Worm (Caenorhabditis elegans): ENCODE results near the gene puf-5.

ce11 chrII:8621883-8622282 is 46.5 kb downstream of the puf-5 start, which contains the start of gene T22C8.3:
- TF ChIP-seq fos-1 (tag; optimal IDR thresholded peaks at IDR 0.05) (no peak), unc-62 (GFP tag; optimal IDR thresholded peaks at IDR 0.05 in 1 of 2) (no peak), unc-62 (tag; optimal IDR thresholded peaks at IDR 0.05) (no peak)

Data from whole organism, L4 larva.